Worm (Caenorhabditis elegans): Measurements from ENCODE around the gene K06B9.6.

ce11 chrIV:4215349-4215748, 18.7 kb upstream of the K06B9.6 start:
- TF ChIP-seq hlh-15 (tag; optimal IDR thresholded peaks at IDR 0.05) = no peak
- TF ChIP-seq nhr-11 (tag; optimal IDR thresholded peaks at IDR 0.05) = no peak
- TF ChIP-seq unc-42 (tag; optimal IDR thresholded peaks at IDR 0.05) = peak; percentile 35
- TF ChIP-seq K09A11.1 (tag; optimal IDR thresholded peaks at IDR 0.05; ENCODE audit: insufficient read depth) = no peak
- peak; percentile 35 for TF ChIP-seq tbx-2 (tag; optimal IDR thresholded peaks at IDR 0.05)
